Worm (Caenorhabditis elegans) whole organism, young adult: Measurements from ENCODE around the gene tsp-1.
A peak's percentile ranks its signal among the peaks of the same experiment; 100 is the strongest.

Experiments used
- C17E4.6 ChIP-seq: fragments of 200-800 bp; sonication (Bioruptor generic); IDR thresholded peaks from 2 replicates; pipeline ENCODE4 v1.3.6; 2022; ENCODE audit warnings: missing genetic modification reagents, missing genetic modification characterization, missing compliant biosample characterization
- F10E7.11 ChIP-seq: sonication (generic microtip); optimal IDR thresholded peaks from 2 replicates; lab custom pipeline; 2017; ENCODE audit warnings: mild to moderate bottlenecking, missing genetic modification characterization, moderate library complexity, missing compliant biosample characterization
- F33H1.4 ChIP-seq: fragments of 200-800 bp; sonication (Bioruptor generic); IDR thresholded peaks from 2 replicates; pipeline ENCODE4 v1.3.6; 2022; ENCODE audit warnings: missing genetic modification reagents, missing genetic modification characterization, missing compliant biosample characterization
- F37B4.10 ChIP-seq: fragments of 200-800 bp; sonication (Bioruptor generic); IDR thresholded peaks from 2 replicates; pipeline ENCODE4 v1.3.6; 2022; ENCODE audit warnings: missing genetic modification characterization, missing compliant biosample characterization
- F52B5.7 ChIP-seq: sonication (generic microtip); optimal IDR thresholded peaks from 2 replicates; lab custom pipeline; 2016; ENCODE audit warnings: mild to moderate bottlenecking, missing genetic modification characterization, missing compliant biosample characterization
- Y53F4B.3 ChIP-seq: fragments of 200-800 bp; sonication (Bioruptor generic); IDR thresholded peaks from 2 replicates; pipeline ENCODE4 v1.3.6; 2022; ENCODE audit warnings: missing genetic modification reagents, missing genetic modification characterization, missing compliant biosample characterization
- Y53G8AR.9 ChIP-seq: fragments of 200-800 bp; sonication (Bioruptor generic); conservative IDR thresholded peaks from 2 replicates; pipeline ENCODE4 v1.3.6; 2022; ENCODE audit warnings: missing genetic modification reagents, missing genetic modification characterization, missing compliant biosample characterization
- Y67H2A.10 ChIP-seq: fragments of 200-800 bp; sonication (Bioruptor generic); conservative IDR thresholded peaks from 2 replicates; pipeline ENCODE4 v1.3.6; 2022; ENCODE audit warnings: missing genetic modification reagents, missing genetic modification characterization, missing compliant biosample characterization
- Y79H2A.3 ChIP-seq: fragments of 200-800 bp; sonication (Bioruptor generic); conservative IDR thresholded peaks from 2 replicates; pipeline ENCODE4 v1.3.6; 2022; ENCODE audit warnings: missing genetic modification reagents, missing genetic modification characterization, missing compliant biosample characterization
- aptf-2 ChIP-seq: fragments of 200-800 bp; sonication (Bioruptor generic); conservative IDR thresholded peaks from 2 replicates; pipeline ENCODE4 v1.3.6; 2022; ENCODE audit warnings: missing genetic modification reagents, missing genetic modification characterization, missing compliant biosample characterization
- atf-7 ChIP-seq: sonication (generic microtip); optimal IDR thresholded peaks from 2 replicates; lab custom pipeline; 2017; ENCODE audit warnings: mild to moderate bottlenecking, missing genetic modification characterization, missing compliant biosample characterization
- athp-1 ChIP-seq: sonication (generic microtip); optimal IDR thresholded peaks from 2 replicates; lab custom pipeline; 2017; ENCODE audit warnings: mild to moderate bottlenecking, missing genetic modification characterization, missing compliant biosample characterization
- attf-5 ChIP-seq: fragments of 200-800 bp; sonication (Bioruptor generic); optimal IDR thresholded peaks from 2 replicates; lab custom pipeline; 2018; ENCODE audit warnings: mild to moderate bottlenecking, missing genetic modification characterization, missing compliant biosample characterization
- ceh-100 ChIP-seq: fragments of 200-800 bp; sonication (Bioruptor generic); IDR thresholded peaks from 2 replicates; pipeline ENCODE4 v1.3.6; 2022; ENCODE audit warnings: missing genetic modification reagents, missing genetic modification characterization, missing compliant biosample characterization
- ceh-79 ChIP-seq: sonication (generic microtip); optimal IDR thresholded peaks from 2 replicates; lab custom pipeline; 2017; ENCODE audit warnings: mild to moderate bottlenecking, missing genetic modification characterization, missing compliant biosample characterization
- die-1 ChIP-seq: sonication (generic microtip); optimal IDR thresholded peaks from 2 replicates; lab custom pipeline; 2016; ENCODE audit warnings: missing genotype, mild to moderate bottlenecking, missing genetic modification characterization, missing compliant biosample characterization
- dox-1 ChIP-seq: fragments of 200-800 bp; sonication (Bioruptor generic); IDR thresholded peaks from 2 replicates; pipeline ENCODE4 v1.3.6; 2022; ENCODE audit warnings: missing genetic modification reagents, missing genetic modification characterization, missing compliant biosample characterization
- dpff-1 ChIP-seq: sonication (generic microtip); optimal IDR thresholded peaks from 2 replicates; lab custom pipeline; 2017; ENCODE audit warnings: mild to moderate bottlenecking, missing genetic modification characterization, missing compliant biosample characterization
- egl-18 ChIP-seq: fragments of 200-800 bp; sonication (Bioruptor generic); IDR thresholded peaks from 2 replicates; pipeline ENCODE4 v1.3.6; 2022; ENCODE audit warnings: missing genetic modification reagents, missing genetic modification characterization, missing compliant biosample characterization
- egrh-3 ChIP-seq: fragments of 200-800 bp; sonication (Bioruptor generic); IDR thresholded peaks from 2 replicates; pipeline ENCODE4 v1.3.6; 2022; ENCODE audit warnings: missing genetic modification reagents, missing genetic modification characterization, missing compliant biosample characterization
- let-607 ChIP-seq, 2 experiments: fragments of 200-800 bp in 1 of 2; sonication (Bioruptor generic) in 1 of 2; sonication (generic microtip) in 1 of 2; optimal IDR thresholded peaks; 2 replicates each; lab custom pipeline; 2016 to 2018; ENCODE audit warnings: mild to moderate bottlenecking in 2 of 2, missing compliant biosample characterization in 2 of 2, missing genetic modification characterization in 2 of 2, moderate library complexity in 2 of 2, missing genotype in 1 of 2
- lin-35 ChIP-seq, 3 experiments: fragments of 150-350 bp in 2 of 3; sonication (generic microtip) in 1 of 3; optimal IDR thresholded peaks; 2 replicates each; lab custom pipeline; 2014 to 2018; ENCODE audit warnings: missing biosample characterization in 3 of 3, missing genetic modification characterization in 3 of 3, missing genetic modification reagents in 3 of 3
- lin-54 ChIP-seq: fragments of 200-800 bp; sonication (Bioruptor generic); optimal IDR thresholded peaks from 2 replicates; lab custom pipeline; 2018; ENCODE audit warnings: mild to moderate bottlenecking, missing genetic modification characterization, missing compliant biosample characterization
- lsl-1 ChIP-seq: fragments of 200-800 bp; sonication (Bioruptor generic); optimal IDR thresholded peaks from 2 replicates; lab custom pipeline; 2018; ENCODE audit warnings: mild to moderate bottlenecking, missing genetic modification characterization, moderate library complexity, missing compliant biosample characterization
- madf-10 ChIP-seq: sonication (generic microtip); optimal IDR thresholded peaks from 2 replicates; lab custom pipeline; 2016; ENCODE audit warnings: mild to moderate bottlenecking, missing genetic modification characterization, missing compliant biosample characterization
- mcd-1 ChIP-seq: fragments of 200-800 bp; sonication (Bioruptor generic); IDR thresholded peaks from 2 replicates; pipeline ENCODE4 v1.3.6; 2022; ENCODE audit warnings: missing genetic modification reagents, missing genetic modification characterization, missing compliant biosample characterization
- nfyb-1 ChIP-seq: fragments of 200-800 bp; sonication (Bioruptor generic); IDR thresholded peaks from 2 replicates; pipeline ENCODE4 v1.3.6; 2022; ENCODE audit warnings: missing genetic modification reagents, missing genetic modification characterization, missing compliant biosample characterization
- rcor-1 ChIP-seq: fragments of 200-800 bp; sonication (Bioruptor generic); IDR thresholded peaks from 2 replicates; pipeline ENCODE4 v1.3.6; 2022; ENCODE audit warnings: missing genetic modification reagents, missing genetic modification characterization, missing compliant biosample characterization
- sdz-38 ChIP-seq: sonication (generic microtip); optimal IDR thresholded peaks from 2 replicates; lab custom pipeline; 2016; ENCODE audit warnings: missing genotype, missing genetic modification characterization, missing compliant biosample characterization
- sea-2 ChIP-seq: fragments of 200-800 bp; sonication (Bioruptor generic); IDR thresholded peaks from 2 replicates; pipeline ENCODE4 v1.3.6; 2022; ENCODE audit warnings: missing genetic modification characterization, missing compliant biosample characterization
- snpc-1.3 ChIP-seq: sonication (generic microtip); optimal IDR thresholded peaks from 2 replicates; lab custom pipeline; 2017; ENCODE audit warnings: missing genetic modification characterization, mild to moderate bottlenecking, missing compliant biosample characterization, antibody characterized with exemption, moderate library complexity, missing genotype, missing genetic modification reagents; ENCODE audit not compliant: insufficient read depth
- snpc-4 ChIP-seq, 5 experiments: fragments of 150-350 bp in 1 of 5; sonication (generic microtip) in 4 of 5; optimal IDR thresholded peaks; 2 replicates each; lab custom pipeline; 2014 to 2018; ENCODE audit warnings: missing genetic modification characterization in 5 of 5, missing biosample characterization in 3 of 5, antibody characterized with exemption in 2 of 5, mild to moderate bottlenecking in 2 of 5, missing compliant biosample characterization in 2 of 5, missing genotype in 2 of 5, moderate library complexity in 2 of 5, missing genetic modification reagents in 1 of 5
- sptf-2 ChIP-seq: fragments of 200-800 bp; sonication (Bioruptor generic); optimal IDR thresholded peaks from 2 replicates; lab custom pipeline; 2018; ENCODE audit warnings: mild to moderate bottlenecking, missing genetic modification characterization, missing compliant biosample characterization
- unc-130 ChIP-seq: sonication (generic microtip); optimal IDR thresholded peaks from 2 replicates; lab custom pipeline; 2016; ENCODE audit warnings: missing genetic modification reagents, missing genetic modification characterization, missing compliant biosample characterization
- unc-62 ChIP-seq: fragments of 150-350 bp; optimal IDR thresholded peaks from 2 replicates; lab custom pipeline; 2014; ENCODE audit warnings: missing biosample characterization, missing genetic modification reagents, missing genetic modification characterization
- zfh-2 ChIP-seq: fragments of 200-800 bp; sonication (Bioruptor generic); conservative IDR thresholded peaks from 2 replicates; pipeline ENCODE4 v1.3.6; 2022; ENCODE audit warnings: missing genetic modification reagents, missing genetic modification characterization, missing compliant biosample characterization
- ztf-18 ChIP-seq: sonication (generic microtip); optimal IDR thresholded peaks from 2 replicates; lab custom pipeline; 2016; ENCODE audit warnings: missing genotype, mild to moderate bottlenecking, missing genetic modification characterization, missing compliant biosample characterization
- ztf-25 ChIP-seq: fragments of 200-800 bp; sonication (Bioruptor generic); IDR thresholded peaks from 2 replicates; pipeline ENCODE4 v1.3.6; 2022; ENCODE audit warnings: missing genetic modification reagents, missing genetic modification characterization, missing compliant biosample characterization
- ztf-26 ChIP-seq: sonication (generic microtip); optimal IDR thresholded peaks from 2 replicates; lab custom pipeline; 2017; ENCODE audit warnings: missing genetic modification characterization, missing compliant biosample characterization
- ztf-28 ChIP-seq: fragments of 200-800 bp; sonication (Bioruptor generic); IDR thresholded peaks from 2 replicates; pipeline ENCODE4 v1.3.6; 2022; ENCODE audit warnings: missing genetic modification reagents, missing genetic modification characterization, missing compliant biosample characterization

tsp-1 gene

DNA sequence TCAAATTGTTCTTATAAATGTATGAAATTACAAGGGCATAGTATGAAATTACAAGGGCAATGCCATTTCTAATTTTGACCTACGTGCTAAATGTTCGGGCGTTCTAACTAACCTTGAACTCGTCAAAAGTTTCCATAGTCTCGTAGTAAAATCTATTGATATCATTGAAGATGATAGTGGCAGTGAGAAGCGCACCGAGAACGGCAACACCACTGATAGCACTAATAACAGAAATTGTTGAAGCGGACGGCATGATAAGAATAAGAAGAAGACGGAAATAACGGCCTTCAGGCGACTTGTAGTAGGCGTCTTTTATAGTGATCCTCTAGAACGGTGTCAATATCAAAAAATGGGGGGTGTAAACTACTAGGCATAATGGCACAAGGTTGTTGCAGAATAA, 24.2 kb upstream of the tsp-1 start, which contains the start of gene col-91:
Gene col-91 (minus strand): TSS at position 288 of the 400 bp plus-strand sequence.
- TF ChIP-seq dpff-1 (tag; lab: Kevin White, UChicago) = no peak
- TF ChIP-seq sdz-38 (tag; lab: Kevin White, UChicago) = no peak

DNA sequence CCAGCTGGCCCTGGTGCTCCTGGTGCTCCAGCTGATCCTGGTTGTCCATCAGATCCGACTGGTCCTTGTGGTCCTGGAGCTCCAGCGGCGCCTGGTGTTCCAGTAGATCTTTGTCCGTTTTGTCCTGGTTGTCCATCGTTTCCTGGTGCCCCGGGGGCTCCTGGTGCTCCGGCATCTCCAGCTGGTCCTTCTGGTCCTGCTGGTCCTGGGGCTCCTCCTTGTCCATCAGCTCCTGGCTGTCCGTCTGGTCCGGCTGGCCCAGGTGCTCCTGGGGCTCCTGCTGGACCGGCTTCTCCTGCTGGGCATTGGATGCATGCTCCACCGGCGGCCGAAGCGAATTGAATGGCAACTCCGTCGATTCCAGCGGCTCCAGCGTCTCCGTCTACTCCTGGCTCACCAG, 23.4 kb upstream of the tsp-1 start:
- TF ChIP-seq ceh-100 (GFP tag; lab: Robert Waterston, UW) (no peak), zfh-2 (GFP tag; lab: Robert Waterston, UW) (peak; percentile 95), nfyb-1 (GFP tag; lab: Robert Waterston, UW) (0 out of 2 replicates have a peak, but pooled peaks have one; percentile 9), lsl-1 (no peak), egrh-3 (peak; percentile 97), dox-1 (0 out of 2 replicates have a peak, but pooled peaks have one; percentile 23), mcd-1 (GFP tag; lab: Robert Waterston, UW) (peak; percentile 27; the same call in 1 of the 2 replicates), Y53G8AR.9 (GFP tag; lab: Robert Waterston, UW) (no peak), F52B5.7 (tag; lab: Kevin White, UChicago) (peak; percentile 44)

DNA sequence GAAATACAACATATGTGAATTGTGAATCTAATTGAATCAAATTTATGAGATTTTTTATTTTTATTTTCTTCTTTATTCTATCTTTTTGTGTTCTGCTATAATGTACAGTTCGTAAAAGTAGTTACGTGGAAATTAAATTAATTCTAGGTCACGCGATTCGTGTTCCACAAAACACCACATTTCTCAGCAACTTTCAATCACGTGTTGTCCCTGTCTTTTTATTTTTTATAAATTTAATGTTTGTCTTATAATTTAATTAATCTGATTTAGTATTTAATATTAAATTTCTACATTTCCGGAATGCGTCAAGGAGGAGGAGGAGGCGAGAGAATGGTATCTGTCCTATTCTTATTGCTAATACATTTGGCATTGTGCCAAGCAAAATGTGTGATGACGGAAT, 18.8 kb upstream of the tsp-1 start, which contains the start of gene ncr-2:
Gene ncr-2 (plus strand): TSS at position 301 of the 400 bp plus-strand sequence.
- no peak for TF ChIP-seq egl-18 (GFP tag; lab: Robert Waterston, UW)
- TF ChIP-seq unc-62 (GFP tag; lab: Kevin White, UChicago) = no peak
- no peak for TF ChIP-seq Y67H2A.10

DNA sequence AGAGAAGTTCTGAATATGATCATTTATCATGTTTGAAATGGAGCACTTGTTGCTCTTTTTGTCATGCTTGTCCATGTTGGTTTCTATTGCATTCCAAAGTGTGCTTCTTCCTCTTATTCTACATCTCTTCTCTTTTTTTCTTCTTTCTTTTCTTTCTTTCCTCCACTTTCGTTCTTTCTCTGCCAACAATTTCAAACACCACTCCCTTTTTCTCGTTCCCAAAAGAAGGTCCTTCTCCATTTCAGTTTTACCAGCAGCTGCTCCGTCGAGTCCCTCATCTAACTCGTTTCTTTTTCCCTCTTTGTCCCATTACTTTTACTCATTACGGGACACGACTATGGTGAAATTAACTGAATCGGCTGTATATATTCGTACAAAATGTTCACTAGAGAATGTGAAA, 15.7 kb upstream of the tsp-1 start, which contains the start of gene F09G8.5:
Gene F09G8.5 (plus strand): TSS at position 38 of the 400 bp plus-strand sequence.
- TF ChIP-seq ztf-28 (GFP tag; lab: Robert Waterston, UW) = no peak
- TF ChIP-seq athp-1 (tag; lab: Kevin White, UChicago) = no peak
- no peak for TF ChIP-seq Y53F4B.3 (GFP tag; lab: Robert Waterston, UW)
- TF ChIP-seq C17E4.6 = no peak
- no peak for TF ChIP-seq F37B4.10
- no peak for TF ChIP-seq Y67H2A.10
- TF ChIP-seq sptf-2 (GFP tag; lab: Kevin White, UChicago) = no peak
- no peak for TF ChIP-seq lin-54 (GFP tag; lab: Kevin White, UChicago)
- no peak for TF ChIP-seq atf-7 (tag; lab: Kevin White, UChicago)
- TF ChIP-seq snpc-4 (GFP tag; optimal IDR thresholded peaks at IDR 0.05; lab: Kevin White, UChicago) = no peak
- TF ChIP-seq snpc-4 (tag; optimal IDR thresholded peaks at IDR 0.05; lab: Kevin White, UChicago) = no peak
- no peak for TF ChIP-seq ztf-25 (GFP tag; lab: Robert Waterston, UW)
- TF ChIP-seq ztf-26 = no peak
- no peak for TF ChIP-seq ztf-18 (tag; lab: Kevin White, UChicago)

DNA sequence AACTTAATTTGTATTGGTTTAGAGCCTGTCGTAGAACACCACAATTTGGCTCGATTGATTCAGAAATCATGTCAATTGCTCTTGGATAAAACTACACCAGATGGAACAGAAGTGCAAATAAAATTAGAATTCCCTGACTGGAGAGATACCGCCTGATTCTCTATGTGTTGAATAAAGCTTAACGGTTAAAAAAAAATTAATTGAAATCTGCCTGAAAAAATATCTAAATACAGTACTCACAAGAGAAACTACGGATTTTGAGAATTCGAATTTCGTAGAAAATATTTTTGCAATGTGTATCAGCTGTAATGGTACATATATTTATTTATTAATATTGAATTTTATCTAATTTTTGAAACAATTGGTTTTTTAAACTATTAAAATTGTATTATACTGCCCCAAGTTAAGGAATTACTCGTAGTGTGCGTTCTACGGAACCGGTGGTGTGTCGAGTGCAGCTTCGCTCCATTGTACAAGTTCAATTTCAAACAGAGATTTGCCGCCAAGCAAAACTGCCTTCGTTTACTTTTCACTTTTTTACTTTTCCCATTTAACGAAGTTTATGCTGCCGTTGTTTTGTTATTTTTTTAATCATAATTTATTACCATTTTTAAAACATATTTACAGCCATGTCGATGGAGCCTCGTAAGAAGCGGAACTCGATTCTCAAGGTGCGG, 10.9 kb upstream of the tsp-1 start, which contains the start of gene knl-1:
Gene knl-1 (plus strand): TSS at position 626 of the 677 bp plus-strand sequence.
- peak; percentile 31; the same call in 1 of the 2 replicates for TF ChIP-seq Y79H2A.3 (GFP tag; lab: Robert Waterston, UW)
- no peak for TF ChIP-seq let-607 (tag; optimal IDR thresholded peaks at IDR 0.05; lab: Kevin White, UChicago)
- TF ChIP-seq unc-130 (GFP tag; lab: Kevin White, UChicago) = peak; percentile 68
- no peak for TF ChIP-seq F10E7.11 (tag; lab: Kevin White, UChicago)
- TF ChIP-seq rcor-1 = peak; percentile 45; the same call in 1 of the 2 replicates
- no peak for TF ChIP-seq ceh-79 (tag; lab: Kevin White, UChicago)
- TF ChIP-seq lin-35 (GFP tag; optimal IDR thresholded peaks at IDR 0.05; lab: Kevin White, UChicago) = peak in 1 of 3 experiments; percentile 21
- peak; percentile 80 for TF ChIP-seq mcd-1 (GFP tag; lab: Robert Waterston, UW)
- peak; percentile 44 for TF ChIP-seq F33H1.4 (GFP tag; lab: Robert Waterston, UW)
- TF ChIP-seq ceh-100 (GFP tag; lab: Robert Waterston, UW) = peak; percentile 95
- no peak for TF ChIP-seq snpc-1.3
- no peak for TF ChIP-seq sptf-2 (GFP tag; lab: Kevin White, UChicago)
- TF ChIP-seq madf-10 (tag; lab: Kevin White, UChicago) = peak; percentile 4
- peak; percentile 59 for TF ChIP-seq attf-5
- TF ChIP-seq die-1 (tag; lab: Kevin White, UChicago) = no peak
- TF ChIP-seq sea-2 (GFP tag; lab: Robert Waterston, UW) = no peak
- TF ChIP-seq aptf-2 (GFP tag; lab: Robert Waterston, UW) = 0 out of 2 replicates have a peak, but pooled peaks have one; percentile 51
